Worm (Caenorhabditis elegans) whole organism, L1 larva: ENCODE measurements around the gene rnp-4.

Source experiments
- ama-1 ChIP-seq: fragments of 150-350 bp; optimal IDR thresholded peaks from 2 replicates; lab custom pipeline; 2014
- egl-27 ChIP-seq, 2 experiments: fragments of 150-350 bp in 1 of 2; sonication (generic microtip); optimal IDR thresholded peaks; 3 replicates each; lab custom pipeline; 2017 to 2018; ENCODE audit warnings: missing biosample characterization in 2 of 2, missing genetic modification characterization in 2 of 2, missing genetic modification reagents in 2 of 2
- jun-1 ChIP-seq: fragments of 150-350 bp; optimal IDR thresholded peaks from 2 replicates; lab custom pipeline; 2014; ENCODE audit warnings: missing biosample characterization, missing genetic modification reagents, missing genetic modification characterization
- nhr-76 ChIP-seq: sonication (generic microtip); optimal IDR thresholded peaks from 2 replicates; lab custom pipeline; 2017; ENCODE audit warnings: missing biosample characterization, missing genetic modification characterization
- nhr-77 ChIP-seq: fragments of 150-350 bp; optimal IDR thresholded peaks from 2 replicates; lab custom pipeline; 2014; ENCODE audit warnings: missing biosample characterization, missing genetic modification characterization
- nhr-90 ChIP-seq: sonication (generic microtip); optimal IDR thresholded peaks from 2 replicates; lab custom pipeline; 2016; ENCODE audit warnings: mild to moderate bottlenecking, missing genetic modification characterization, missing compliant biosample characterization; ENCODE audit not compliant: poor library complexity

ce11 chrIII:4407144-4407543 lies 1.1 kb downstream of the rnp-4 start, which contains the start of gene prdx-3:
- TF ChIP-seq egl-27 (tag; optimal IDR thresholded peaks at IDR 0.05; lab: Kevin White, UChicago), result no peak
- TF ChIP-seq nhr-76 (tag; lab: Kevin White, UChicago), result no peak
- TF ChIP-seq nhr-90 (tag; lab: Kevin White, UChicago), result no peak
- no peak for TF ChIP-seq ama-1
- TF ChIP-seq nhr-77 (tag; lab: Kevin White, UChicago), result no peak
- no peak for TF ChIP-seq jun-1 (tag; lab: Kevin White, UChicago)
